Worm (Caenorhabditis elegans) whole organism, late embryonic: ENCODE measurements around the gene ugt-63.

Experiments
- C08G9.2 ChIP-seq: sonication (generic microtip); optimal IDR thresholded peaks from 2 replicates; lab custom pipeline; 2016; ENCODE audit warnings: mild to moderate bottlenecking, missing genetic modification characterization, moderate library complexity, missing compliant biosample characterization
- ceh-34 ChIP-seq: sonication (generic microtip); optimal IDR thresholded peaks from 2 replicates; lab custom pipeline; 2016; ENCODE audit warnings: mild to moderate bottlenecking, missing genetic modification characterization, missing compliant biosample characterization
- ceh-45 ChIP-seq: fragments of 200-800 bp; sonication (Bioruptor generic); IDR thresholded peaks from 2 replicates; pipeline ENCODE4 v1.3.6; 2022; ENCODE audit warnings: missing genetic modification reagents, missing genetic modification characterization, missing compliant biosample characterization
- che-1 ChIP-seq: sonication (generic microtip); optimal IDR thresholded peaks from 2 replicates; lab custom pipeline; 2016; ENCODE audit warnings: mild to moderate bottlenecking, missing genetic modification characterization, missing compliant biosample characterization
- elt-2 ChIP-seq: sonication (generic microtip); optimal IDR thresholded peaks from 2 replicates; lab custom pipeline; 2016; ENCODE audit warnings: missing genetic modification reagents, missing genetic modification characterization, missing compliant biosample characterization
- lim-6 ChIP-seq: sonication (generic microtip); optimal IDR thresholded peaks from 2 replicates; lab custom pipeline; 2016; ENCODE audit warnings: missing genetic modification characterization, missing compliant biosample characterization
- nhr-11 ChIP-seq: fragments of 150-350 bp; optimal IDR thresholded peaks from 2 replicates; lab custom pipeline; 2014; ENCODE audit warnings: missing biosample characterization, missing genetic modification characterization
- pax-1 ChIP-seq: fragments of 150-350 bp; optimal IDR thresholded peaks from 2 replicates; lab custom pipeline; 2014; ENCODE audit warnings: missing biosample characterization, missing genetic modification characterization
- pha-4 ChIP-seq: fragments of 150-350 bp; optimal IDR thresholded peaks from 2 replicates; lab custom pipeline; 2018; ENCODE audit warnings: missing biosample characterization, missing genetic modification reagents, missing genetic modification characterization
- pqm-1 ChIP-seq: sonication (generic microtip); optimal IDR thresholded peaks from 2 replicates; lab custom pipeline; 2016; ENCODE audit warnings: missing genetic modification characterization, missing compliant biosample characterization
- tbx-2 ChIP-seq: sonication (generic microtip); optimal IDR thresholded peaks from 2 replicates; lab custom pipeline; 2016; ENCODE audit warnings: missing genetic modification characterization, missing compliant biosample characterization
- unc-42 ChIP-seq: sonication (generic microtip); optimal IDR thresholded peaks from 2 replicates; lab custom pipeline; 2016; ENCODE audit warnings: missing genotype, missing genetic modification characterization, missing compliant biosample characterization

- TF ChIP-seq lim-6 (tag; lab: Kevin White, UChicago) (no peak), pax-1 (tag; lab: Kevin White, UChicago) (no peak), nhr-11 (tag; lab: Kevin White, UChicago) (no peak), pha-4 (tag; lab: Kevin White, UChicago) (no peak), unc-42 (no peak), pqm-1 (tag; lab: Kevin White, UChicago) (no peak), elt-2 (tag; lab: Kevin White, UChicago) (no peak), tbx-2 (tag; lab: Kevin White, UChicago) (no peak), ceh-45 (GFP tag; lab: Robert Waterston, UW) (no peak), che-1 (no peak), ceh-34 (tag; lab: Kevin White, UChicago) (no peak), C08G9.2 (tag; lab: Kevin White, UChicago) (no peak)
These were observed 47.7 kb upstream of the ugt-63 start, which contains the start of gene abu-15 for ce11 chrV:5158302-5158701.
